Fruit fly (Drosophila melanogaster) whole organism, wandering third instar larva: ENCODE results near the gene CG11656.
A peak's percentile ranks its signal among the peaks of the same experiment; 100 is the strongest.

Source experiments
- Abd-B ChIP-seq: fragments of >200 bp; optimal IDR thresholded peaks from 2 replicates; lab custom pipeline; 2017; ENCODE audit warnings: missing biosample characterization, missing genetic modification characterization
- CG32264 ChIP-seq: fragments of 200-800 bp; sonication (Bioruptor generic); optimal IDR thresholded peaks from 2 replicates; lab custom pipeline; 2016; ENCODE audit warnings: missing biosample characterization, missing genetic modification characterization
- CG9705 ChIP-seq: fragments of 200-800 bp; sonication (Bioruptor generic); optimal IDR thresholded peaks from 2 replicates; lab custom pipeline; 2018; ENCODE audit warnings: missing biosample characterization, mild to moderate bottlenecking, missing genetic modification characterization
- CrebA ChIP-seq: fragments of 200-800 bp; sonication (Bioruptor generic); optimal IDR thresholded peaks from 2 replicates; lab custom pipeline; 2016; ENCODE audit warnings: missing biosample characterization, mild to moderate bottlenecking, missing genetic modification characterization, borderline replicate concordance
- Dfd ChIP-seq: fragments of >200 bp; optimal IDR thresholded peaks from 2 replicates; lab custom pipeline; 2017; ENCODE audit warnings: missing biosample characterization, missing genetic modification characterization
- Dif ChIP-seq: fragments of 200-275, 200-300 bp; sonication (Bioruptor generic); optimal IDR thresholded peaks from 2 replicates; lab custom pipeline; 2018; ENCODE audit warnings: missing biosample characterization, missing genetic modification characterization; ENCODE audit not compliant: partially characterized antibody
- GATAd ChIP-seq: sonication (Bioruptor generic); optimal IDR thresholded peaks from 2 replicates; lab custom pipeline; 2016; ENCODE audit warnings: missing biosample characterization, missing genetic modification characterization
- HLH106 ChIP-seq: fragments of 200-800 bp; optimal IDR thresholded peaks from 3 replicates; lab custom pipeline; 2019; ENCODE audit warnings: missing biosample characterization, mild to moderate bottlenecking, missing genetic modification characterization, moderate library complexity
- Hnf4 ChIP-seq: fragments of 200-800 bp; sonication (Bioruptor generic); optimal IDR thresholded peaks from 2 replicates; lab custom pipeline; 2016; ENCODE audit warnings: missing biosample characterization, mild to moderate bottlenecking, missing genetic modification characterization
- Hr78 ChIP-seq: fragments of >200 bp; optimal IDR thresholded peaks from 2 replicates; lab custom pipeline; 2017; ENCODE audit warnings: missing biosample characterization, missing genetic modification characterization
- Hr83 ChIP-seq: fragments of 200-300 bp; sonication (Bioruptor generic); optimal IDR thresholded peaks from 2 replicates; lab custom pipeline; 2016; ENCODE audit warnings: missing biosample characterization, mild to moderate bottlenecking, missing genetic modification characterization, moderate library complexity; ENCODE audit not compliant: poor library complexity, severe bottlenecking
- Jra ChIP-seq: sonication (Bioruptor generic); optimal IDR thresholded peaks from 2 replicates; lab custom pipeline; 2016; ENCODE audit warnings: missing biosample characterization, missing genetic modification characterization
- Mio ChIP-seq: sonication (Bioruptor generic); optimal IDR thresholded peaks from 2 replicates; lab custom pipeline; 2016; ENCODE audit warnings: missing biosample characterization, missing genetic modification characterization
- Myc ChIP-seq: fragments of >200 bp; optimal IDR thresholded peaks from 2 replicates; lab custom pipeline; 2017
- N ChIP-seq: fragments of >200 bp; optimal IDR thresholded peaks from 2 replicates; lab custom pipeline; 2018; ENCODE audit warnings: missing biosample characterization, missing external identifiers, missing genetic modification characterization
- OdsH ChIP-seq: fragments of 200-800 bp; sonication (Bioruptor generic); optimal IDR thresholded peaks from 2 replicates; lab custom pipeline; 2016; ENCODE audit warnings: missing biosample characterization, mild to moderate bottlenecking, missing genetic modification characterization
- Rel ChIP-seq, 2 experiments: fragments of 200-800 bp; sonication (Bioruptor generic) in 1 of 2; optimal IDR thresholded peaks; 2 replicates in 1 of 2; 3 replicates in 1 of 2; lab custom pipeline; 2016 to 2019; ENCODE audit warnings: mild to moderate bottlenecking in 2 of 2, missing biosample characterization in 2 of 2, missing genetic modification characterization in 2 of 2, moderate library complexity in 1 of 2
- Sp1 ChIP-seq: fragments of 200-800 bp; sonication (Bioruptor generic); optimal IDR thresholded peaks from 3 replicates; lab custom pipeline; 2019; ENCODE audit warnings: missing biosample characterization, mild to moderate bottlenecking, missing genetic modification characterization, moderate library complexity
- Vsx2 ChIP-seq: fragments of 200-300, 225-300 bp; sonication (Bioruptor generic); optimal IDR thresholded peaks from 2 replicates; lab custom pipeline; 2018; ENCODE audit warnings: missing biosample characterization, missing genetic modification characterization; ENCODE audit not compliant: partially characterized antibody
- br ChIP-seq: fragments of 200-800 bp; sonication (Bioruptor generic); optimal IDR thresholded peaks from 2 replicates; lab custom pipeline; 2016; ENCODE audit warnings: missing biosample characterization, missing genetic modification characterization
- brk ChIP-seq: fragments of 200-800 bp; sonication (Bioruptor generic); optimal IDR thresholded peaks from 2 replicates; lab custom pipeline; 2016; ENCODE audit warnings: missing biosample characterization, mild to moderate bottlenecking, missing genetic modification characterization
- dl ChIP-seq, 2 experiments: fragments of 175-275, 200-275 bp in 1 of 2; fragments of 200-275 bp in 1 of 2; sonication (Bioruptor generic); optimal IDR thresholded peaks; lab custom pipeline; 2018; ENCODE audit warnings: mild to moderate bottlenecking in 2 of 2, missing biosample characterization in 2 of 2, missing genetic modification characterization in 2 of 2, moderate library complexity in 2 of 2; ENCODE audit not compliant: partially characterized antibody in 2 of 2, insufficient read depth in 1 of 2
- dmrt93B ChIP-seq: fragments of 200-800 bp; sonication (Bioruptor generic); optimal IDR thresholded peaks from 2 replicates; lab custom pipeline; 2018; ENCODE audit warnings: missing biosample characterization, mild to moderate bottlenecking, missing genetic modification characterization
- dsf ChIP-seq: sonication (Bioruptor generic); optimal IDR thresholded peaks from 2 replicates; lab custom pipeline; 2016; ENCODE audit warnings: missing biosample characterization, missing genetic modification characterization, borderline replicate concordance
- ey ChIP-seq: fragments of 200-800 bp; sonication (Bioruptor generic); optimal IDR thresholded peaks from 2 replicates; lab custom pipeline; 2016; ENCODE audit warnings: missing biosample characterization, missing genetic modification characterization
- foxo ChIP-seq, 2 experiments: fragments of 200-800 bp; sonication (Bioruptor generic); optimal IDR thresholded peaks; 2 replicates in 1 of 2; 3 replicates in 1 of 2; lab custom pipeline; 2016 to 2017; ENCODE audit warnings: missing biosample characterization in 2 of 2, missing genetic modification characterization in 2 of 2
- fru ChIP-seq: fragments of 200-800 bp; sonication (Bioruptor generic); optimal IDR thresholded peaks from 3 replicates; lab custom pipeline; 2016; ENCODE audit warnings: missing biosample characterization, mild to moderate bottlenecking, missing genetic modification characterization
- h ChIP-seq: fragments of 200-800 bp; sonication (Bioruptor generic); optimal IDR thresholded peaks from 3 replicates; lab custom pipeline; 2016; ENCODE audit warnings: missing biosample characterization, mild to moderate bottlenecking, missing genetic modification characterization
- jim ChIP-seq: fragments of 175-275, 200-325 bp; sonication (Bioruptor generic); optimal IDR thresholded peaks from 2 replicates; lab custom pipeline; 2016; ENCODE audit warnings: missing biosample characterization, mild to moderate bottlenecking, missing genetic modification characterization
- lola ChIP-seq: fragments of >200 bp; optimal IDR thresholded peaks from 2 replicates; lab custom pipeline; 2017; ENCODE audit warnings: missing biosample characterization, missing genetic modification characterization
- pan ChIP-seq: fragments of >200 bp; optimal IDR thresholded peaks from 2 replicates; lab custom pipeline; 2017
- psq ChIP-seq: fragments of 200-800 bp; sonication (Bioruptor generic); optimal IDR thresholded peaks from 3 replicates; lab custom pipeline; 2017; ENCODE audit warnings: missing biosample characterization, mild to moderate bottlenecking, missing genetic modification characterization, moderate library complexity
- rgr ChIP-seq: fragments of 200-800 bp; sonication (Bioruptor generic); optimal IDR thresholded peaks from 3 replicates; lab custom pipeline; 2016; ENCODE audit warnings: missing biosample characterization, mild to moderate bottlenecking, missing genetic modification characterization
- sage ChIP-seq: fragments of 200-800 bp; sonication (Bioruptor generic); optimal IDR thresholded peaks from 2 replicates; lab custom pipeline; 2016; ENCODE audit warnings: missing biosample characterization, mild to moderate bottlenecking, missing genetic modification characterization
- sv ChIP-seq: fragments of 200-800 bp; sonication (Bioruptor generic); optimal IDR thresholded peaks from 3 replicates; lab custom pipeline; 2016; ENCODE audit warnings: missing biosample characterization, missing genetic modification characterization
- tai ChIP-seq: sonication (Bioruptor generic); optimal IDR thresholded peaks from 2 replicates; lab custom pipeline; 2016; ENCODE audit warnings: missing biosample characterization, missing genetic modification characterization
- usp ChIP-seq: fragments of >200 bp; optimal IDR thresholded peaks from 2 replicates; lab custom pipeline; 2017; ENCODE audit warnings: missing biosample characterization, missing genetic modification characterization
- woc ChIP-seq: sonication (Bioruptor generic); optimal IDR thresholded peaks from 2 replicates; lab custom pipeline; 2016; ENCODE audit warnings: missing biosample characterization, mild to moderate bottlenecking, missing genetic modification characterization

Gene CG11656

dm6 chr3R:13039037-13039583 is 29.4 kb downstream of the CG11656 start:
- TF ChIP-seq CG9705 = no peak
- TF ChIP-seq usp (GFP tag; lab: Kevin White, UChicago) = no peak
- no peak for TF ChIP-seq dmrt93B
- TF ChIP-seq rgr (GFP tag; lab: Kevin White, UChicago) = no peak
- peak; percentile 29 for TF ChIP-seq br
- no peak for TF ChIP-seq Vsx2
- no peak for TF ChIP-seq sage (GFP tag; lab: Kevin White, UChicago)
- no peak for TF ChIP-seq brk (GFP tag; lab: Kevin White, UChicago)
- TF ChIP-seq dsf (GFP tag; lab: Kevin White, UChicago) = no peak
- TF ChIP-seq Dif (GFP tag; lab: Kevin White, UChicago) = no peak
- no peak for TF ChIP-seq sv (GFP tag; lab: Kevin White, UChicago)
- no peak for TF ChIP-seq GATAd
- TF ChIP-seq lola = no peak
- no peak for TF ChIP-seq Hr83 (GFP tag; lab: Kevin White, UChicago)
- TF ChIP-seq h (GFP tag; lab: Kevin White, UChicago) = peak; percentile 35
- TF ChIP-seq psq = no peak
- no peak for TF ChIP-seq CG32264 (GFP tag; lab: Kevin White, UChicago)
- no peak for TF ChIP-seq Sp1 (GFP tag; lab: Kevin White, UChicago)
- peak; percentile 23 for TF ChIP-seq ey (GFP tag; lab: Kevin White, UChicago)
- TF ChIP-seq Myc (lab: Kevin White, UChicago) = no peak
- TF ChIP-seq fru = peak; percentile 25
- TF ChIP-seq tai (GFP tag; lab: Kevin White, UChicago) = no peak
- no peak for TF ChIP-seq Jra
- TF ChIP-seq pan = no peak
- peak; percentile 21 for TF ChIP-seq HLH106 (tag; lab: Kevin White, UChicago)
- TF ChIP-seq jim (GFP tag; lab: Kevin White, UChicago) = peak; percentile 82
- TF ChIP-seq foxo (GFP tag; optimal IDR thresholded peaks at IDR 0.05; lab: Kevin White, UChicago) = no peak
- TF ChIP-seq OdsH (GFP tag; lab: Kevin White, UChicago) = no peak
- no peak for TF ChIP-seq CrebA (GFP tag; lab: Kevin White, UChicago)
- no peak for TF ChIP-seq Hr78 (GFP tag; lab: Kevin White, UChicago)
- TF ChIP-seq Mio (GFP tag; lab: Kevin White, UChicago) = no peak
- TF ChIP-seq woc (GFP tag; lab: Kevin White, UChicago) = no peak
- TF ChIP-seq N (GFP tag; lab: Kevin White, UChicago) = no peak
- TF ChIP-seq Abd-B (GFP tag; lab: Kevin White, UChicago) = no peak
- no peak for TF ChIP-seq Hnf4 (GFP tag; lab: Kevin White, UChicago)
- no peak for TF ChIP-seq dl (GFP tag; optimal IDR thresholded peaks at IDR 0.05; lab: Kevin White, UChicago; ENCODE audit: insufficient read depth in 1 of 2, partially characterized antibody in 2 of 2)
- TF ChIP-seq Rel (GFP tag; optimal IDR thresholded peaks at IDR 0.05; lab: Kevin White, UChicago) = no peak
- TF ChIP-seq Rel (tag; optimal IDR thresholded peaks at IDR 0.05; lab: Kevin White, UChicago) = peak; percentile 92
- TF ChIP-seq Dfd (GFP tag; lab: Kevin White, UChicago) = no peak

DNA sequence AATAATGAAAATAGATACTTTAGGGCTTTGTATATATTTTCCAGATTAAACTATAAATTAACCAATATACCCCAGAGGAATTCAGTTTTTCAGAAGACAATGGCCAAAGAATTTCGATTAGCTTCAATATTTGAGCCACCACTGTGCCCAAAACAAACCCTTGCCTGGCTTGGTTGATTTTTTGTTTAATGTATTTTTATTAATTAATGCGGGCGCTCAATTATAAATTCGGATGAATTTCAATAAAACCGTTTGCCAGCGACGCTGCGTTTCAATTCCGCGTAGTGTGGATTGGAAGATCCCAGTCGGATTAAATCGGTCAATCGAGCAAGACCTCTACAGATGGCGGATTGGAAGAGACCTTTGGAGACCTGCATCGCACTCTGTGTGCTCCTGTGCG is 32.1 kb downstream of the CG11656 start, which contains the start of gene CG11670:
CG11670 (plus strand) TSS at position 301 of the 400 bp plus-strand sequence.
- no peak for TF ChIP-seq Myc (lab: Kevin White, UChicago)
